Fruit fly (Drosophila melanogaster) whole organism, embryonic: ENCODE data around the gene CG34244.

Experiments used
- Awh ChIP-seq: fragments of 200-800 bp; sonication (Bioruptor generic); IDR thresholded peaks from 2 replicates; pipeline ENCODE4, ENCODE4 v1.3.6; 2022; ENCODE audit warnings: missing biosample characterization, missing genetic modification characterization
- CG10267 ChIP-seq: fragments of 200-800 bp; sonication (Bioruptor generic); optimal IDR thresholded peaks from 2 replicates; lab custom pipeline; 2018; ENCODE audit warnings: missing biosample characterization, mild to moderate bottlenecking, missing genetic modification characterization, moderate library complexity
- CG11723 ChIP-seq: fragments of 200-800 bp; sonication (Bioruptor generic); optimal IDR thresholded peaks from 2 replicates; lab custom pipeline; 2017; ENCODE audit warnings: missing biosample characterization, mild to moderate bottlenecking, missing genetic modification characterization
- CG14441 ChIP-seq: fragments of 200-800 bp; sonication (Bioruptor generic); IDR thresholded peaks from 2 replicates; pipeline ENCODE4 v1.3.6; 2022; ENCODE audit warnings: missing biosample characterization, missing genetic modification characterization
- CG15514 ChIP-seq: fragments of 200-800 bp; sonication (Bioruptor generic); optimal IDR thresholded peaks from 3 replicates; lab custom pipeline; 2017; ENCODE audit warnings: missing biosample characterization, missing genetic modification characterization, mild to moderate bottlenecking, moderate library complexity, missing genetic modification reagents
- CG1647 ChIP-seq: fragments of 200-800 bp; sonication (Bioruptor generic); optimal IDR thresholded peaks from 3 replicates; lab custom pipeline; 2016; ENCODE audit warnings: missing biosample characterization, missing genetic modification characterization
- CG17568 ChIP-seq: fragments of 200-800 bp; sonication (Bioruptor generic); optimal IDR thresholded peaks from 2 replicates; lab custom pipeline; 2018; ENCODE audit warnings: missing biosample characterization, mild to moderate bottlenecking, missing genetic modification characterization, moderate library complexity
- CG18262 ChIP-seq: fragments of 200-800 bp; optimal IDR thresholded peaks from 3 replicates; lab custom pipeline; 2019; ENCODE audit warnings: missing biosample characterization, mild to moderate bottlenecking, missing genetic modification characterization, moderate library complexity
- CG18619 ChIP-seq: fragments of 200-800 bp; sonication (Bioruptor generic); optimal IDR thresholded peaks from 3 replicates; lab custom pipeline; 2017; ENCODE audit warnings: missing biosample characterization, mild to moderate bottlenecking, missing genetic modification characterization
- CG2199 ChIP-seq: fragments of 200-800 bp; sonication (Bioruptor generic); IDR thresholded peaks from 3 replicates; pipeline ENCODE4 v1.3.6; 2022; ENCODE audit warnings: missing biosample characterization, missing genetic modification characterization
- CG2678 ChIP-seq: fragments of 200-800 bp; sonication (Bioruptor generic); optimal IDR thresholded peaks from 3 replicates; lab custom pipeline; 2019; ENCODE audit warnings: missing biosample characterization, mild to moderate bottlenecking, missing genetic modification characterization, moderate library complexity
- CG32532 ChIP-seq: fragments of 200-800 bp; sonication (Bioruptor generic); IDR thresholded peaks from 2 replicates; pipeline ENCODE4 v1.3.6; 2022; ENCODE audit warnings: missing biosample characterization, missing genetic modification characterization
- CG34422 ChIP-seq: fragments of 200-800 bp; sonication (Bioruptor generic); IDR thresholded peaks from 3 replicates; pipeline ENCODE4 v1.3.6; 2022; ENCODE audit warnings: missing biosample characterization, missing genetic modification characterization
- CG6683 ChIP-seq: fragments of 200-800 bp; sonication (Bioruptor generic); optimal IDR thresholded peaks from 2 replicates; lab custom pipeline; 2017; ENCODE audit warnings: missing biosample characterization, mild to moderate bottlenecking, missing genetic modification characterization, missing genetic modification reagents
- CG6791 ChIP-seq: fragments of 200-800 bp; sonication (Bioruptor generic); IDR thresholded peaks from 3 replicates; pipeline ENCODE4 v1.3.6; 2022; ENCODE audit warnings: missing biosample characterization, missing genetic modification characterization; ENCODE audit not compliant: partially characterized antibody
- CG6813 ChIP-seq: fragments of 200-800 bp; sonication (Bioruptor generic); optimal IDR thresholded peaks from 2 replicates; lab custom pipeline; 2017; ENCODE audit warnings: missing biosample characterization, missing genetic modification characterization, mild to moderate bottlenecking, moderate library complexity, missing genetic modification reagents
- CG7357 ChIP-seq: fragments of 200-800 bp; sonication (Bioruptor generic); IDR thresholded peaks from 3 replicates; pipeline ENCODE4 v1.3.6; 2022; ENCODE audit warnings: missing biosample characterization, missing genetic modification characterization
- CrebB ChIP-seq: fragments of 200-800 bp; sonication (Bioruptor generic); optimal IDR thresholded peaks from 3 replicates; lab custom pipeline; 2018; ENCODE audit warnings: missing biosample characterization, mild to moderate bottlenecking, missing genetic modification characterization
- Deaf1 ChIP-seq: fragments of 200-800 bp; optimal IDR thresholded peaks from 3 replicates; lab custom pipeline; 2019; ENCODE audit warnings: missing biosample characterization, mild to moderate bottlenecking, missing genetic modification characterization, moderate library complexity
- Fer1 ChIP-seq: fragments of 200-800 bp; sonication (Bioruptor generic); optimal IDR thresholded peaks from 2 replicates; lab custom pipeline; 2017; ENCODE audit warnings: missing biosample characterization, mild to moderate bottlenecking, missing genetic modification characterization
- MESR4 ChIP-seq: fragments of 200-800 bp; sonication (Bioruptor generic); optimal IDR thresholded peaks from 2 replicates; lab custom pipeline; 2018; ENCODE audit warnings: missing biosample characterization, mild to moderate bottlenecking, missing genetic modification characterization, moderate library complexity
- Meics ChIP-seq: fragments of 200-800 bp; sonication (Bioruptor generic); optimal IDR thresholded peaks from 2 replicates; lab custom pipeline; 2017; ENCODE audit warnings: missing biosample characterization, mild to moderate bottlenecking, missing genetic modification characterization
- Mes4 ChIP-seq: fragments of 200-800 bp; sonication (Bioruptor generic); optimal IDR thresholded peaks from 2 replicates; lab custom pipeline; 2016; ENCODE audit warnings: missing biosample characterization, missing genetic modification characterization
- NC2α ChIP-seq: fragments of 200-800 bp; sonication (Bioruptor generic); optimal IDR thresholded peaks from 2 replicates; lab custom pipeline; 2016; ENCODE audit warnings: missing biosample characterization, missing genetic modification characterization
- Optix ChIP-seq: fragments of 200-800 bp; sonication (Bioruptor generic); IDR thresholded peaks from 3 replicates; pipeline ENCODE4 v1.3.6; 2022; ENCODE audit warnings: missing biosample characterization, missing genetic modification characterization
- Six4 ChIP-seq: fragments of 200-800 bp; sonication (Bioruptor generic); optimal IDR thresholded peaks from 2 replicates; lab custom pipeline; 2016; ENCODE audit warnings: missing biosample characterization, missing genetic modification characterization
- Sox102F ChIP-seq: fragments of 200-800 bp; sonication (Bioruptor generic); optimal IDR thresholded peaks from 2 replicates; lab custom pipeline; 2018; ENCODE audit warnings: missing biosample characterization, mild to moderate bottlenecking, missing genetic modification characterization, moderate library complexity
- Stat92E ChIP-seq, 3 experiments: fragments of >200 bp in 2 of 3; fragments of 200-800 bp in 1 of 3; sonication (Bioruptor generic) in 1 of 3; optimal IDR thresholded peaks; 2 replicates each; lab custom pipeline; 2017 to 2019; ENCODE audit warnings: missing biosample characterization in 3 of 3, missing genetic modification characterization in 3 of 3, mild to moderate bottlenecking in 1 of 3, moderate library complexity in 1 of 3
- bigmax ChIP-seq: fragments of 200-800 bp; sonication (Bioruptor generic); optimal IDR thresholded peaks from 2 replicates; lab custom pipeline; 2018; ENCODE audit warnings: missing biosample characterization, mild to moderate bottlenecking, missing genetic modification characterization
- cato ChIP-seq: fragments of 200-800 bp; sonication (Bioruptor generic); optimal IDR thresholded peaks from 2 replicates; lab custom pipeline; 2016; ENCODE audit warnings: missing biosample characterization, missing genetic modification characterization, borderline replicate concordance
- caup ChIP-seq: fragments of 200-800 bp; sonication (Bioruptor generic); optimal IDR thresholded peaks from 3 replicates; lab custom pipeline; 2017; ENCODE audit warnings: missing biosample characterization, mild to moderate bottlenecking, missing genetic modification characterization, moderate library complexity; ENCODE audit not compliant: severe bottlenecking
- dm ChIP-seq: fragments of 200-800 bp; sonication (Bioruptor generic); optimal IDR thresholded peaks from 3 replicates; lab custom pipeline; 2016; ENCODE audit warnings: missing biosample characterization, missing genetic modification characterization
- en ChIP-seq: fragments of 200-800 bp; sonication (Bioruptor generic); optimal IDR thresholded peaks from 2 replicates; lab custom pipeline; 2016; ENCODE audit warnings: missing biosample characterization, missing genetic modification characterization
- fd64A ChIP-seq: fragments of 200-800 bp; sonication (Bioruptor generic); optimal IDR thresholded peaks from 3 replicates; lab custom pipeline; 2018; ENCODE audit warnings: missing biosample characterization, mild to moderate bottlenecking, missing genetic modification characterization
- gsb ChIP-seq: fragments of 200-800 bp; sonication (Bioruptor generic); IDR thresholded peaks from 2 replicates; pipeline ENCODE4 v1.3.6; 2022; ENCODE audit warnings: missing biosample characterization, missing genetic modification characterization
- hkb ChIP-seq, 2 experiments: fragments of 200-800 bp in 1 of 2; fragments of >200 bp in 1 of 2; sonication (Bioruptor generic) in 1 of 2; IDR thresholded peaks in 1 of 2; optimal IDR thresholded peaks in 1 of 2; 2 replicates each; pipeline versions ENCODE4 v1.3.6 to Lab custom; 2017 to 2022; ENCODE audit warnings: missing biosample characterization in 1 of 2, missing genetic modification characterization in 1 of 2
- insv ChIP-seq, 2 experiments: fragments of 200-800 bp; sonication (Bioruptor generic); optimal IDR thresholded peaks; 3 replicates each; lab custom pipeline; 2016 to 2018; ENCODE audit warnings: missing biosample characterization in 2 of 2, missing genetic modification characterization in 2 of 2
- lbe ChIP-seq: fragments of 200-800 bp; sonication (Bioruptor generic); optimal IDR thresholded peaks from 2 replicates; lab custom pipeline; 2016; ENCODE audit warnings: missing biosample characterization, mild to moderate bottlenecking, missing genetic modification characterization
- nau ChIP-seq: fragments of 200-800 bp; sonication (Bioruptor generic); optimal IDR thresholded peaks from 3 replicates; lab custom pipeline; 2017; ENCODE audit warnings: missing biosample characterization, mild to moderate bottlenecking, missing genetic modification characterization, missing genetic modification reagents
- pfk ChIP-seq: fragments of 200-800 bp; sonication (Bioruptor generic); optimal IDR thresholded peaks from 2 replicates; lab custom pipeline; 2018; ENCODE audit warnings: missing biosample characterization, mild to moderate bottlenecking, missing genetic modification characterization, moderate library complexity
- pho ChIP-seq: fragments of 200-800 bp; sonication (Bioruptor generic); optimal IDR thresholded peaks from 2 replicates; lab custom pipeline; 2016; ENCODE audit warnings: missing biosample characterization, missing genetic modification characterization
- sd ChIP-seq: fragments of 200-800 bp; sonication (Bioruptor generic); optimal IDR thresholded peaks from 3 replicates; lab custom pipeline; 2018; ENCODE audit warnings: missing biosample characterization, mild to moderate bottlenecking, missing genetic modification characterization, moderate library complexity
- slbo ChIP-seq: fragments of 200-800 bp; sonication (Bioruptor generic); IDR thresholded peaks from 2 replicates; pipeline ENCODE4 v1.3.6; 2022; ENCODE audit warnings: missing biosample characterization, missing genetic modification characterization
- sob ChIP-seq: fragments of 200-800 bp; sonication (Bioruptor generic); IDR thresholded peaks from 2 replicates; pipeline ENCODE4 v1.3.6; 2022; ENCODE audit warnings: missing biosample characterization, missing genetic modification characterization
- sqz ChIP-seq: fragments of 200-800 bp; sonication (Bioruptor generic); optimal IDR thresholded peaks from 3 replicates; lab custom pipeline; 2018; ENCODE audit warnings: missing biosample characterization, mild to moderate bottlenecking, missing genetic modification characterization
- sr ChIP-seq: fragments of 200-800 bp; sonication (Bioruptor generic); IDR thresholded peaks from 3 replicates; pipeline ENCODE4 v1.3.6; 2022; ENCODE audit warnings: missing biosample characterization, missing genetic modification characterization
- stc ChIP-seq: fragments of 200-800 bp; sonication (Bioruptor generic); IDR thresholded peaks from 2 replicates; pipeline ENCODE4 v1.3.6; 2022; ENCODE audit warnings: missing biosample characterization, missing genetic modification characterization

Gene CG34244

dm6 chr3L:14190625-14191475 lies 44.9 kb downstream of the CG34244 start, which contains the start of gene nuf:
Gene nuf (plus strand): TSS chr3L:14190870.
- peak; percentile 9 for TF ChIP-seq Mes4 (GFP tag; lab: Kevin White, UChicago)
- peak; percentile 38 for TF ChIP-seq CG2678 (tag; lab: Kevin White, UChicago)
- TF ChIP-seq Deaf1: peak; percentile 41
- peak; percentile 71; the same call in 1 of the 3 replicates for TF ChIP-seq CG2199
- TF ChIP-seq CG7357 (GFP tag; lab: Robert Waterston, UW): no peak
- peak; percentile 86 for TF ChIP-seq caup (GFP tag; lab: Kevin White, UChicago)
- peak; percentile 6 for TF ChIP-seq dm (GFP tag; lab: Kevin White, UChicago)
- peak; percentile 54 for TF ChIP-seq CG10267 (tag; lab: Kevin White, UChicago)
- peak; percentile 60 for TF ChIP-seq MESR4 (GFP tag; lab: Kevin White, UChicago)
- TF ChIP-seq Stat92E (GFP tag; optimal IDR thresholded peaks at IDR 0.05; lab: Kevin White, UChicago): peak in 1 of 3 experiments; percentile 55
- peak; percentile 80 for TF ChIP-seq Fer1 (GFP tag; lab: Kevin White, UChicago)
- TF ChIP-seq pho: no peak
- peak; percentile 76 for TF ChIP-seq Meics (GFP tag; lab: Kevin White, UChicago)
- TF ChIP-seq CG1647: no peak
- peak; percentile 42 for TF ChIP-seq slbo
- peak; percentile 73 for TF ChIP-seq CrebB (tag; lab: Kevin White, UChicago)
- TF ChIP-seq pfk (GFP tag; lab: Kevin White, UChicago): peak; percentile 60
- TF ChIP-seq hkb (optimal IDR thresholded peaks at IDR 0.05; lab: Kevin White, UChicago): no peak
- peak; percentile 78 for TF ChIP-seq hkb (GFP tag; IDR thresholded peaks at IDR 0.05; lab: Robert Waterston, UW)
- peak; percentile 54 for TF ChIP-seq CG6683 (GFP tag; lab: Kevin White, UChicago)
- TF ChIP-seq CG11723 (GFP tag; lab: Kevin White, UChicago): peak; percentile 44
- peak; percentile 55 for TF ChIP-seq CG17568
- peak; percentile 40; the same call in 1 of the 2 replicates for TF ChIP-seq CG32532 (GFP tag; lab: Robert Waterston, UW)
- peak; percentile 51 for TF ChIP-seq lbe (GFP tag; lab: Kevin White, UChicago)
- peak; percentile 29; the same call in 1 of the 2 replicates for TF ChIP-seq sob (GFP tag; lab: Robert Waterston, UW)
- TF ChIP-seq stc (GFP tag; lab: Robert Waterston, UW): peak; percentile 48; the same call in 1 of the 2 replicates
- peak; percentile 24 for TF ChIP-seq bigmax (GFP tag; lab: Kevin White, UChicago)
- peak; percentile 80 for TF ChIP-seq Awh (GFP tag; lab: Robert Waterston, UW)
- peak; percentile 39 for TF ChIP-seq CG18619
- TF ChIP-seq Six4 (GFP tag; lab: Kevin White, UChicago): peak; percentile 41
- TF ChIP-seq CG18262 (tag; lab: Kevin White, UChicago): peak; percentile 38
- TF ChIP-seq sd (tag; lab: Kevin White, UChicago): no peak
- TF ChIP-seq insv (GFP tag; optimal IDR thresholded peaks at IDR 0.05; lab: Kevin White, UChicago): peak; percentile 50 to 99
- no peak; the same call in 2 of the 3 replicates for TF ChIP-seq CG6791 (GFP tag; lab: Robert Waterston, UW)
- TF ChIP-seq gsb (GFP tag; lab: Robert Waterston, UW): no peak
- peak; percentile 83 for TF ChIP-seq NC2α (GFP tag; lab: Kevin White, UChicago)
- TF ChIP-seq nau: peak; percentile 53
- TF ChIP-seq en (GFP tag; lab: Kevin White, UChicago): no peak
- no peak for TF ChIP-seq Sox102F
- peak; percentile 55 for TF ChIP-seq fd64A (GFP tag; lab: Kevin White, UChicago)
- TF ChIP-seq CG6813: peak; percentile 78
- TF ChIP-seq CG34422 (GFP tag; lab: Robert Waterston, UW): peak; percentile 73; the same call in 2 of the 3 replicates
- TF ChIP-seq Optix: no peak
- peak; percentile 46 for TF ChIP-seq sqz (GFP tag; lab: Kevin White, UChicago)
- peak; percentile 44 for TF ChIP-seq CG15514 (GFP tag; lab: Kevin White, UChicago)
- TF ChIP-seq cato (GFP tag; lab: Kevin White, UChicago): no peak
- peak; percentile 70; the same call in 2 of the 3 replicates for TF ChIP-seq sr (GFP tag; lab: Robert Waterston, UW)
- peak; percentile 35; the same call in 1 of the 2 replicates for TF ChIP-seq CG14441 (GFP tag; lab: Robert Waterston, UW)
